Worm (Caenorhabditis elegans) whole organism, late embryonic: ENCODE measurements around the gene srg-67.

ENCODE experiments used
- C08G9.2 ChIP-seq: sonication (generic microtip); optimal IDR thresholded peaks from 2 replicates; lab custom pipeline; 2016; ENCODE audit warnings: mild to moderate bottlenecking, missing genetic modification characterization, moderate library complexity, missing compliant biosample characterization
- C38D4.7 ChIP-seq: fragments of 200-800 bp; sonication (Bioruptor generic); optimal IDR thresholded peaks from 2 replicates; lab custom pipeline; 2018; ENCODE audit warnings: mild to moderate bottlenecking, missing genetic modification characterization, moderate library complexity, missing compliant biosample characterization
- Y22D7AL.16 ChIP-seq: sonication (generic microtip); optimal IDR thresholded peaks from 2 replicates; lab custom pipeline; 2016; ENCODE audit warnings: missing genetic modification characterization, missing compliant biosample characterization
- ahr-1 ChIP-seq: sonication (generic microtip); optimal IDR thresholded peaks from 2 replicates; lab custom pipeline; 2016; ENCODE audit warnings: missing genetic modification characterization, missing compliant biosample characterization
- ceh-14 ChIP-seq: sonication (generic microtip); optimal IDR thresholded peaks from 2 replicates; lab custom pipeline; 2016; ENCODE audit warnings: missing genotype, missing genetic modification characterization, missing compliant biosample characterization
- ceh-18 ChIP-seq: sonication (generic microtip); optimal IDR thresholded peaks from 2 replicates; lab custom pipeline; 2016; ENCODE audit warnings: missing genetic modification characterization, missing compliant biosample characterization
- ceh-2 ChIP-seq: sonication (generic microtip); optimal IDR thresholded peaks from 2 replicates; lab custom pipeline; 2016; ENCODE audit warnings: missing genotype, missing genetic modification characterization, missing compliant biosample characterization
- ceh-22 ChIP-seq: sonication (generic microtip); optimal IDR thresholded peaks from 2 replicates; lab custom pipeline; 2017; ENCODE audit warnings: missing biosample characterization, missing genetic modification characterization
- ceh-30 ChIP-seq: fragments of 150-350 bp; optimal IDR thresholded peaks from 2 replicates; lab custom pipeline; 2014; ENCODE audit warnings: missing biosample characterization, missing genetic modification characterization
- ceh-31 ChIP-seq: sonication (generic microtip); optimal IDR thresholded peaks from 2 replicates; lab custom pipeline; 2016; ENCODE audit warnings: missing genetic modification characterization, missing compliant biosample characterization
- ceh-34 ChIP-seq: sonication (generic microtip); optimal IDR thresholded peaks from 2 replicates; lab custom pipeline; 2016; ENCODE audit warnings: mild to moderate bottlenecking, missing genetic modification characterization, missing compliant biosample characterization
- ceh-45 ChIP-seq: fragments of 200-800 bp; sonication (Bioruptor generic); IDR thresholded peaks from 2 replicates; pipeline ENCODE4 v1.3.6; 2022; ENCODE audit warnings: missing genetic modification reagents, missing genetic modification characterization, missing compliant biosample characterization
- ceh-6 ChIP-seq: fragments of 200-800 bp; sonication (Bioruptor generic); optimal IDR thresholded peaks from 2 replicates; lab custom pipeline; 2018; ENCODE audit warnings: mild to moderate bottlenecking, missing genetic modification characterization, missing compliant biosample characterization
- che-1 ChIP-seq: sonication (generic microtip); optimal IDR thresholded peaks from 2 replicates; lab custom pipeline; 2016; ENCODE audit warnings: mild to moderate bottlenecking, missing genetic modification characterization, missing compliant biosample characterization
- dmd-4 ChIP-seq: sonication (generic microtip); optimal IDR thresholded peaks from 2 replicates; lab custom pipeline; 2016; ENCODE audit warnings: borderline replicate concordance, missing genetic modification characterization, missing compliant biosample characterization
- dve-1 ChIP-seq: sonication (generic microtip); optimal IDR thresholded peaks from 2 replicates; lab custom pipeline; 2017; ENCODE audit warnings: antibody characterized with exemption, mild to moderate bottlenecking, missing genetic modification characterization, missing compliant biosample characterization
- elt-2 ChIP-seq: sonication (generic microtip); optimal IDR thresholded peaks from 2 replicates; lab custom pipeline; 2016; ENCODE audit warnings: missing genetic modification reagents, missing genetic modification characterization, missing compliant biosample characterization
- elt-4 ChIP-seq: sonication (generic microtip); optimal IDR thresholded peaks from 2 replicates; lab custom pipeline; 2016; ENCODE audit warnings: missing genetic modification characterization, missing compliant biosample characterization
- ets-4 ChIP-seq: sonication (generic microtip); optimal IDR thresholded peaks from 2 replicates; lab custom pipeline; 2016; ENCODE audit warnings: missing genetic modification characterization, missing compliant biosample characterization
- eyg-1 ChIP-seq: sonication (generic microtip); optimal IDR thresholded peaks from 2 replicates; lab custom pipeline; 2016; ENCODE audit warnings: missing genotype, missing genetic modification characterization, missing compliant biosample characterization
- fkh-6 ChIP-seq: sonication (generic microtip); optimal IDR thresholded peaks from 2 replicates; lab custom pipeline; 2016; ENCODE audit warnings: missing genetic modification characterization, missing compliant biosample characterization
- hlh-13 ChIP-seq: fragments of 200-800 bp; sonication (Bioruptor generic); optimal IDR thresholded peaks from 2 replicates; lab custom pipeline; 2018; ENCODE audit warnings: mild to moderate bottlenecking, missing genetic modification characterization, missing compliant biosample characterization
- hlh-30 ChIP-seq: sonication (generic microtip); optimal IDR thresholded peaks from 2 replicates; lab custom pipeline; 2017; ENCODE audit warnings: antibody characterized with exemption, missing genetic modification characterization, missing compliant biosample characterization; ENCODE audit not compliant: insufficient read depth
- hlh-8 ChIP-seq: sonication (generic microtip); optimal IDR thresholded peaks from 2 replicates; lab custom pipeline; 2016; ENCODE audit warnings: missing genotype, missing genetic modification characterization, missing compliant biosample characterization
- lim-6 ChIP-seq: sonication (generic microtip); optimal IDR thresholded peaks from 2 replicates; lab custom pipeline; 2016; ENCODE audit warnings: missing genetic modification characterization, missing compliant biosample characterization
- lin-11 ChIP-seq: fragments of 200-800 bp; sonication (Bioruptor generic); optimal IDR thresholded peaks from 2 replicates; lab custom pipeline; 2018; ENCODE audit warnings: mild to moderate bottlenecking, missing genetic modification characterization, missing compliant biosample characterization
- madf-2 ChIP-seq: sonication (generic microtip); optimal IDR thresholded peaks from 2 replicates; lab custom pipeline; 2017; ENCODE audit warnings: missing genetic modification characterization, missing compliant biosample characterization
- nhr-232 ChIP-seq: sonication (generic microtip); optimal IDR thresholded peaks from 2 replicates; lab custom pipeline; 2016; ENCODE audit warnings: missing genetic modification characterization, missing compliant biosample characterization
- npax-4 ChIP-seq: sonication (generic microtip); optimal IDR thresholded peaks from 2 replicates; lab custom pipeline; 2016; ENCODE audit warnings: missing genetic modification characterization, missing compliant biosample characterization
- pag-3 ChIP-seq: sonication (generic microtip); optimal IDR thresholded peaks from 2 replicates; lab custom pipeline; 2016; ENCODE audit warnings: missing compliant biosample characterization, missing genetic modification characterization, borderline replicate concordance
- pha-2 ChIP-seq: sonication (generic microtip); optimal IDR thresholded peaks from 2 replicates; lab custom pipeline; 2017; ENCODE audit warnings: mild to moderate bottlenecking, missing genetic modification characterization, missing compliant biosample characterization
- pqm-1 ChIP-seq: sonication (generic microtip); optimal IDR thresholded peaks from 2 replicates; lab custom pipeline; 2016; ENCODE audit warnings: missing genetic modification characterization, missing compliant biosample characterization
- pros-1 ChIP-seq: fragments of 150-350 bp; optimal IDR thresholded peaks from 2 replicates; lab custom pipeline; 2014; ENCODE audit warnings: missing biosample characterization, missing genetic modification reagents, missing genetic modification characterization
- ref-2 ChIP-seq: sonication (generic microtip); optimal IDR thresholded peaks from 2 replicates; lab custom pipeline; 2016; ENCODE audit warnings: missing genetic modification characterization, missing compliant biosample characterization
- syd-9 ChIP-seq: sonication (generic microtip); optimal IDR thresholded peaks from 2 replicates; lab custom pipeline; 2016; ENCODE audit warnings: mild to moderate bottlenecking, missing genetic modification characterization, moderate library complexity, missing compliant biosample characterization
- ttx-3 ChIP-seq: sonication (generic microtip); optimal IDR thresholded peaks from 2 replicates; lab custom pipeline; 2016; ENCODE audit warnings: missing genetic modification reagents, missing genetic modification characterization, missing compliant biosample characterization
- unc-42 ChIP-seq: sonication (generic microtip); optimal IDR thresholded peaks from 2 replicates; lab custom pipeline; 2016; ENCODE audit warnings: missing genotype, missing genetic modification characterization, missing compliant biosample characterization
- unc-86 ChIP-seq: sonication (generic microtip); optimal IDR thresholded peaks from 2 replicates; lab custom pipeline; 2016; ENCODE audit warnings: missing genetic modification characterization, missing compliant biosample characterization
- zip-5 ChIP-seq: sonication (generic microtip); optimal IDR thresholded peaks from 2 replicates; lab custom pipeline; 2016; ENCODE audit warnings: missing genetic modification characterization, missing compliant biosample characterization
- ztf-16 ChIP-seq: sonication (generic microtip); optimal IDR thresholded peaks from 2 replicates; lab custom pipeline; 2017; ENCODE audit warnings: missing genetic modification characterization, missing compliant biosample characterization

The srg-67 gene

DNA sequence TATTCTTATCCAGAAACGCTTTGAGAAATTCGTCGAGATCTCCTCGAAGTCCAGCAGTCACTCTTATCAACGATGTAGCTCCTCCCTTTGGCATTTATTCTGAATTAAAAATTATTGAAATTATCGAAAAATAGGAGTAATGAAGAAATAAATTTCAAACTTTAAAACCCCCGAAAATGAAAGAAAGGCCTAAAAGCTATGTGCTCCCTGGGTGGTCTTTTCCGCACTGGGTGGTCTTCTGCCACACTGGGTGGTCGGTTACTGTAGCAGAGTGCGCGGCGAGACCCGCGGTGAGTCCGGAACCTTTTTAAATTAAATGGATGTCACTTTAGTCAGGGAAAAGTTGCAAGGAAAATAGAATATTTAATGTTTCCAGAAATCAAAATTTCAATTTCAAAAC, 23.7 kb downstream of the srg-67 start, which contains the start of gene snpc-1.3:
Gene snpc-1.3 (minus strand): TSS at position 101 of the 400 bp plus-strand sequence.
- no peak for TF ChIP-seq Y22D7AL.16 (tag; lab: Kevin White, UChicago)
- TF ChIP-seq madf-2 (tag; lab: Kevin White, UChicago): no peak
- TF ChIP-seq ceh-6 (GFP tag; lab: Kevin White, UChicago): no peak
- TF ChIP-seq fkh-6 (tag; lab: Kevin White, UChicago): no peak
- no peak for TF ChIP-seq eyg-1 (tag; lab: Kevin White, UChicago)
- TF ChIP-seq ref-2 (tag; lab: Kevin White, UChicago): no peak
- no peak for TF ChIP-seq hlh-8 (tag; lab: Kevin White, UChicago)
- no peak for TF ChIP-seq hlh-30
- TF ChIP-seq dmd-4: no peak
- TF ChIP-seq ztf-16 (tag; lab: Kevin White, UChicago): no peak
- no peak for TF ChIP-seq ttx-3 (tag; lab: Kevin White, UChicago)
- TF ChIP-seq ceh-18 (tag; lab: Kevin White, UChicago): no peak
- TF ChIP-seq ets-4 (tag; lab: Kevin White, UChicago): no peak
- no peak for TF ChIP-seq ceh-31 (tag; lab: Kevin White, UChicago)
- no peak for TF ChIP-seq npax-4

DNA sequence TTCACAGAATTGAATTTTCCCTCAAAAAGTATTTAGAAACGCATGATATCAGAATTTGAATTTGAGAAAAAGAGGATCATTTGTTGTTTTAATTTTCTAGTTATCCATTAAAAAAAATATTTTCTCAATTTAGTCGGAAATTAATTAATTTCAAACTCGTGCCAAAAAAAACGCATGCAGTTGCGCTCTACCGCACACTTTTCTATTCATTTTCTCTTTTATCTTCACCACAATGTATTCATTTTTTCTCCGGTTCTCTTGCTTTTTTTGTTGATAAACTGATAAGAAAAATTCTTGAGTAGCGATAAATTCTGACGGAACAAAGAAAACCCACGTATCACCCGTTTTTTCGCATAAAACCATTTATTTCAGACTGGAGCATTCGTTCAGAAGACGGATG, 29.8 kb downstream of the srg-67 start, which contains the start of gene acl-6:
Gene acl-6 (plus strand): TSS at position 367 of the 400 bp plus-strand sequence.
- TF ChIP-seq ceh-14 (tag; lab: Kevin White, UChicago) (peak; percentile 40), pqm-1 (tag; lab: Kevin White, UChicago) (peak; percentile 41), che-1 (tag; lab: Kevin White, UChicago) (no peak), pha-2 (tag; lab: Kevin White, UChicago) (no peak), zip-5 (tag; lab: Kevin White, UChicago) (no peak), ceh-22 (tag; lab: Kevin White, UChicago) (no peak), elt-2 (tag; lab: Kevin White, UChicago) (peak; percentile 96), dmd-4 (no peak), eyg-1 (tag; lab: Kevin White, UChicago) (no peak), ceh-34 (tag; lab: Kevin White, UChicago) (no peak), Y22D7AL.16 (tag; lab: Kevin White, UChicago) (no peak), dve-1 (tag; lab: Kevin White, UChicago) (peak; percentile 14), unc-86 (tag; lab: Kevin White, UChicago) (no peak), ceh-45 (GFP tag; lab: Robert Waterston, UW) (no peak), pros-1 (tag; lab: Kevin White, UChicago) (no peak), ref-2 (tag; lab: Kevin White, UChicago) (no peak), lin-11 (tag; lab: Kevin White, UChicago) (no peak), C38D4.7 (GFP tag; lab: Kevin White, UChicago) (no peak), unc-42 (tag; lab: Kevin White, UChicago) (peak; percentile 51), ceh-6 (GFP tag; lab: Kevin White, UChicago) (no peak)

DNA sequence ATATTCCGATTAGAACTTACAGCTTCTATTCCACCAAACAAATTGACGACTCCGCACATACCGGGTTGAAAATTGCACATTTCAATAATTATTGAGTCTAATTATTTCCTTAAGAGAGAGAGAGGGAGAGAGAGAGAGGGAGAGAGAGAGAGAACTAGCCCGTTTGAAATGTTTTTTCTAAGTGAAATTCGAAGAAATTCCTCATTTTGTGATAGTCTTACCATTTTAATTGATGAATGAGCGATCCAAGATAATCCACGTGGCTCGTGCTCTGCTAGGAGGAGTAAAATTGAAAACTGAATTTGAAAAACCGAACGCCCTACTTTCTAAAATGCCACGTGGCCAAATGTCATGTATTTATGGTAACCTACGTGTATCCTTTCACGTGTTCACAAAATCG, 30.3 kb downstream of the srg-67 start, which contains the start of gene F08F3.8:
Gene F08F3.8 (minus strand): TSS at position 101 of the 400 bp plus-strand sequence.
- no peak for TF ChIP-seq ceh-30 (tag; lab: Kevin White, UChicago)
- no peak for TF ChIP-seq ttx-3 (tag; lab: Kevin White, UChicago)
- TF ChIP-seq pqm-1 (tag; lab: Kevin White, UChicago): no peak
- no peak for TF ChIP-seq elt-2 (tag; lab: Kevin White, UChicago)
- TF ChIP-seq ceh-2: no peak
- no peak for TF ChIP-seq hlh-13
- no peak for TF ChIP-seq elt-4 (tag; lab: Kevin White, UChicago)
- TF ChIP-seq pag-3 (tag; lab: Kevin White, UChicago): no peak
- TF ChIP-seq ahr-1 (tag; lab: Kevin White, UChicago): no peak
- no peak for TF ChIP-seq C08G9.2 (tag; lab: Kevin White, UChicago)
- no peak for TF ChIP-seq madf-2 (tag; lab: Kevin White, UChicago)
- TF ChIP-seq nhr-232 (tag; lab: Kevin White, UChicago): no peak
- TF ChIP-seq lim-6: no peak
- no peak for TF ChIP-seq syd-9 (tag; lab: Kevin White, UChicago)
- TF ChIP-seq npax-4: no peak
- no peak for TF ChIP-seq pha-2 (tag; lab: Kevin White, UChicago)
- TF ChIP-seq ceh-22 (tag; lab: Kevin White, UChicago): no peak
